Fruit fly (Drosophila melanogaster) whole organism, pupa: ENCODE results near the gene CG13857.

ENCODE experiments used
- CG10348 ChIP-seq: fragments of 200-800 bp; sonication (Bioruptor generic); IDR thresholded peaks from 2 replicates; pipeline ENCODE4 v1.3.6; 2022; ENCODE audit warnings: missing biosample characterization, missing genetic modification characterization
- CG14655 ChIP-seq: fragments of 200-800 bp; sonication (Bioruptor generic); optimal IDR thresholded peaks from 3 replicates; lab custom pipeline; 2017; ENCODE audit warnings: mild to moderate bottlenecking, missing biosample characterization, missing genetic modification reagents, missing genetic modification characterization
- CG34367 ChIP-seq: fragments of 200-800 bp; sonication (Bioruptor generic); optimal IDR thresholded peaks from 2 replicates; lab custom pipeline; 2018; ENCODE audit warnings: missing biosample characterization, mild to moderate bottlenecking, missing genetic modification characterization
- CG8159 ChIP-seq: fragments of 200-800 bp; sonication (Bioruptor generic); optimal IDR thresholded peaks from 3 replicates; lab custom pipeline; 2018; ENCODE audit warnings: missing biosample characterization, mild to moderate bottlenecking, missing genetic modification characterization, moderate library complexity
- CG8301 ChIP-seq: fragments of 200-800 bp; sonication (Bioruptor generic); optimal IDR thresholded peaks from 2 replicates; lab custom pipeline; 2018; ENCODE audit warnings: missing biosample characterization, mild to moderate bottlenecking, missing genetic modification characterization
- CG9948 ChIP-seq: fragments of 200-800 bp; sonication (Bioruptor generic); optimal IDR thresholded peaks from 2 replicates; lab custom pipeline; 2018; ENCODE audit warnings: missing biosample characterization, mild to moderate bottlenecking, missing genetic modification characterization, moderate library complexity
- D1 ChIP-seq: fragments of 200-800 bp; sonication (Bioruptor generic); optimal IDR thresholded peaks from 2 replicates; lab custom pipeline; 2018; ENCODE audit warnings: missing biosample characterization, mild to moderate bottlenecking, missing genetic modification characterization, moderate library complexity
- EcR ChIP-seq: fragments of 200-800 bp; sonication (Bioruptor generic); optimal IDR thresholded peaks from 3 replicates; lab custom pipeline; 2019; ENCODE audit warnings: missing biosample characterization, missing genetic modification characterization, mild to moderate bottlenecking, moderate library complexity, missing genetic modification reagents
- Ets98B ChIP-seq: fragments of 200-800 bp; sonication (Bioruptor generic); IDR thresholded peaks from 2 replicates; pipeline ENCODE4 v1.3.6; 2022; ENCODE audit warnings: missing biosample characterization, missing genetic modification characterization
- Snoo ChIP-seq: fragments of 200-800 bp; sonication (Bioruptor generic); optimal IDR thresholded peaks from 3 replicates; lab custom pipeline; 2017; ENCODE audit warnings: missing biosample characterization, mild to moderate bottlenecking, missing genetic modification characterization, inconsistent platforms
- fd96Ca ChIP-seq: fragments of 200-800 bp; sonication (Bioruptor generic); IDR thresholded peaks from 3 replicates; pipeline ENCODE4 v1.3.6; 2022; ENCODE audit warnings: missing biosample characterization, missing genetic modification characterization
- rn ChIP-seq: fragments of 200-800 bp; sonication (Bioruptor generic); IDR thresholded peaks from 2 replicates; pipeline ENCODE4 v1.3.6; 2022; ENCODE audit warnings: missing biosample characterization, missing genetic modification characterization

- TF ChIP-seq Ets98B (GFP tag; lab: Robert Waterston, UW) (no peak), CG8301 (tag; lab: Kevin White, UChicago) (no peak), CG10348 (GFP tag; lab: Robert Waterston, UW) (no peak), fd96Ca (GFP tag; lab: Robert Waterston, UW) (no peak), D1 (tag; lab: Kevin White, UChicago) (no peak), EcR (no peak), Snoo (no peak), CG34367 (tag; lab: Kevin White, UChicago) (no peak), rn (GFP tag; lab: Robert Waterston, UW) (no peak), CG9948 (tag; lab: Kevin White, UChicago) (no peak), CG8159 (tag; lab: Kevin White, UChicago) (no peak), CG14655 (GFP tag; lab: Kevin White, UChicago) (no peak)
Observed at dm6 chr3R:22420911-22421310, 27.0 kb upstream of the CG13857 start, which contains the start of the genes Nop56 and mats.
